Worm (Caenorhabditis elegans) whole organism, mixed stage, embryonic: ENCODE results near the gene vps-54.

ENCODE experiments used
- ces-1 ChIP-seq: fragments of 150-350 bp; optimal IDR thresholded peaks from 2 replicates; lab custom pipeline; 2014; ENCODE audit warnings: missing biosample characterization, missing genetic modification reagents, missing genetic modification characterization
- lsy-2 ChIP-seq: fragments of 150-350 bp; optimal IDR thresholded peaks from 2 replicates; lab custom pipeline; 2014; ENCODE audit warnings: missing biosample characterization, missing genetic modification characterization
- mep-1 ChIP-seq: fragments of 150-350 bp; optimal IDR thresholded peaks from 2 replicates; lab custom pipeline; 2017; ENCODE audit warnings: missing biosample characterization, missing genetic modification reagents, missing genetic modification characterization, inconsistent platforms
- nhr-12 ChIP-seq: fragments of 150-350 bp; optimal IDR thresholded peaks from 2 replicates; lab custom pipeline; 2014; ENCODE audit warnings: missing biosample characterization, missing genetic modification characterization
- nhr-237 ChIP-seq: fragments of 150-350 bp; optimal IDR thresholded peaks from 2 replicates; lab custom pipeline; 2014; ENCODE audit warnings: missing biosample characterization, missing genetic modification characterization
- nhr-76 ChIP-seq: sonication (generic microtip); optimal IDR thresholded peaks from 2 replicates; lab custom pipeline; 2017; ENCODE audit warnings: missing biosample characterization, missing genetic modification characterization
- snpc-4 ChIP-seq: fragments of 150-350 bp; optimal IDR thresholded peaks from 2 replicates; lab custom pipeline; 2014; ENCODE audit warnings: missing biosample characterization, missing genetic modification characterization
- unc-62 ChIP-seq: fragments of 150-350 bp; optimal IDR thresholded peaks from 2 replicates; lab custom pipeline; 2014; ENCODE audit warnings: missing biosample characterization, missing genetic modification reagents, missing genetic modification characterization
- ztf-11 ChIP-seq: fragments of 150-350 bp; optimal IDR thresholded peaks from 2 replicates; lab custom pipeline; 2014; ENCODE audit warnings: missing biosample characterization, missing genetic modification characterization

DNA sequence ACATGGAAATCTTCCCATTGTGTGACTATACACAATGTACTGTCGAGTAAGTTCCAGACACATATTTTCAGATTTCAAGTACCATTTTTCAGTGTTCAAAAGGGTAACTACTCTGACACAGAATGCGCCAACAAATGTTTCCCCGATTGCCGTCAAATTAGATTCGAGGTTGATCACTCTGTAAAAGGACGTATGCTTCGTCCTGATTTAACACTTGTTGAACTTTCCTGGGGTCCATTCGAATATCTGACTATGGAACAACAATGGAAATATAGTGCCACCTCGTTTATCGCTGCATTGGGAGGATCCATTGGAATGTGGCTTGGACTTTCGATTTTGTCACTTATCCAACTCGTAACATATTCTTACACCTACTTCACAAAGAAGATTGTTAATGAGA lies 2.0 kb downstream of the vps-54 start:
- TF ChIP-seq lsy-2 (tag; lab: Kevin White, UChicago) (no peak), mep-1 (tag; lab: Kevin White, UChicago) (no peak), ztf-11 (tag; lab: Kevin White, UChicago) (no peak), nhr-76 (tag; lab: Kevin White, UChicago) (no peak), nhr-12 (tag; lab: Kevin White, UChicago) (no peak), snpc-4 (tag; lab: Kevin White, UChicago) (no peak), nhr-237 (tag; lab: Kevin White, UChicago) (no peak), ces-1 (no peak), unc-62 (GFP tag; lab: Kevin White, UChicago) (no peak)
